Worm (Caenorhabditis elegans) whole organism, midembryonic: ENCODE data around the gene C03C10.2.

Experiments
- T22C8.4 ChIP-seq: fragments of 200-800 bp; sonication (Bioruptor generic); IDR thresholded peaks from 2 replicates; pipeline ENCODE4 v1.3.6; 2022; ENCODE audit warnings: missing genetic modification characterization, missing compliant biosample characterization
- flt-1 ChIP-seq: fragments of 200-800 bp; sonication (Bioruptor generic); IDR thresholded peaks from 2 replicates; pipeline ENCODE4 v1.3.6; 2022; ENCODE audit warnings: missing genetic modification characterization, missing compliant biosample characterization
- med-1 ChIP-seq: sonication (generic microtip); optimal IDR thresholded peaks from 2 replicates; lab custom pipeline; 2017; ENCODE audit warnings: missing genetic modification characterization, mild to moderate bottlenecking, missing compliant biosample characterization, antibody characterized with exemption, missing genetic modification reagents; ENCODE audit not compliant: insufficient read depth
- tab-1 ChIP-seq: fragments of 200-800 bp; sonication (Bioruptor generic); IDR thresholded peaks from 2 replicates; pipeline ENCODE4 v1.3.6; 2022; ENCODE audit warnings: missing genetic modification characterization, missing compliant biosample characterization
- ztf-23 ChIP-seq: fragments of 200-800 bp; sonication (Bioruptor generic); IDR thresholded peaks from 2 replicates; pipeline ENCODE4 v1.3.6; 2022; ENCODE audit warnings: missing genetic modification reagents, missing genetic modification characterization, missing compliant biosample characterization
- ztf-29 ChIP-seq: fragments of 200-800 bp; sonication (Bioruptor generic); IDR thresholded peaks from 2 replicates; pipeline ENCODE4 v1.3.6; 2022; ENCODE audit warnings: missing genetic modification reagents, missing genetic modification characterization, missing compliant biosample characterization

DNA sequence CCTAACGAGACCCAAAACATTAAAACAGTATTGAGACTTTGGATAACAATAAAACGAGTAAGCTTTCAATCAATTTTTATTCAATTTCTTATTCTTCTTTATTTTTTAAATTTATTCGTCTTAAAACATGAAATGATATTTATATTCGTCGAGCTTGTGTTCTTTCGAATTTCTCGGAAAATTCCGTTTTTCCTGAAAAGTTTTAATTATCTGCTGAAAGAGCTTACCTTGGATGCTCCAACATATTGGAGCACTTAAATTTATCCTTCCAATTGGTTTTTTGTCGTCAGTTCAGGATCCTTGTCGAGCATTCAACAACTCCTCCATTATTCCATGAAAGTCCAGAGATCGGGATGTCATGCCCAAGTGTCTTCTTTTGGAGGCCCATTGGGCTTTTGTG is 7.4 kb upstream of the C03C10.2 start:
- TF ChIP-seq ztf-29 (GFP tag; lab: Robert Waterston, UW) (no peak), ztf-23 (GFP tag; lab: Robert Waterston, UW) (no peak), med-1 (GFP tag; lab: Kevin White, UChicago) (no peak), flt-1 (GFP tag; lab: Robert Waterston, UW) (no peak), T22C8.4 (no peak), tab-1 (no peak)
